Worm (Caenorhabditis elegans): ENCODE data around the gene acy-3.

DNA sequence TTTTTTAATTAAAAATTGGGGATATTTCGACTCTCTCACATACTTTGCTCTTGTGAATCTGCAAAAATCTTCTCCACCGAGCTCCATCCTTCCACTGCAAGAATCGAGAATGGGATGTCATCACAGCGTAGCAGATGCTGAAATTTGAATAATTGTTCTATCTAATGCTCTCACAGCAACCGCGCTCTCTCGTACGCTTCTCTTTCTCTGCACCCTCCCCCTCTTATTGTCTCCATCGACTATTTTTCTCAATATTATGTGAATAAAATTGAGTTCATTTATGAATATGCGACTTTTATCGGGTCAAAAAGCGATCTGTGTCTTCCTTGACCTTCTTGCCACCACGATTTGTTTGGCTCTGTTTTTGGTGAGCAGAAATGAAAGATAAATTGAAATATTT lies 52.3 kb downstream of the acy-3 start, which contains the start of gene F34D10.3:
- TF ChIP-seq F37D6.2 (tag; optimal IDR thresholded peaks at IDR 0.05) (no peak), ama-1 (optimal IDR thresholded peaks at IDR 0.05) (no peak)

Measured in whole organism, L4 larva.